Fruit fly (Drosophila melanogaster) S2 (cell line): Measurements from ENCODE around the gene CG46435.

Experiments used
- CG8478 ChIP-seq: fragments of >200 bp; optimal IDR thresholded peaks from 2 replicates; lab custom pipeline; 2018
- CTCF ChIP-seq, 2 experiments: fragments of >200 bp; optimal IDR thresholded peaks; 2 replicates each; lab custom pipeline; 2018

DNA sequence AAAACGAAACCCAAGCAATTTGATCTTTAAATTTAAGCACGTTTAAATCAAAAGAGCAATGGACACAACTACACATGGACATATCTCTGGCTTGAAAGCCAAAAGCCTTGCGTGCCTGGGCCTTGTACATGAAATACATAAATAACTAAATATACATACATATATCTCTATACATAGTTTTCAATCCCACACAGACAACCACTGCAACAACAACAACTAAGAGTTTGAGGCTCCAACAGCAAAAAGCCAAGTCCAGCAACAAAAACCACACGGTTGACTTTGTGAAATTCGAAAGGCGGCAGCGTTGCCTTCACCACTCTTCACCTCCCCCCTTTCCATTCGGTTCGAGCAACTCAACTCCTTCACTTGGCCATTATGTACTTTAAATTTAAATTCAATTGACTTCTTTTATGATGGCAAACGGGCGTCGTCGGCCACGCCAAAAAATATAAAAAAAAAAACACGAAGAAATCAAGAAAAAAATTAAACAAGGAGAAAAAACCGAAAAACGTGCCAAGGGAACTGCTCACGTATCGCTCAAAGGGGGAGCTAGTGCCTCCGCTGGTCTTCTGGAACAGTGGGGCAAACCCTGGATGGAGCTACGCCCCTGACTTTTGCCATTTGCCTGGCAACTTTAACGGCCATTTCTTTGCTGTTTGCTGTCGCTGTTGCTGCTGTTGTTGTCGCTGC lies 15.2 kb downstream of the CG46435 start:
- TF ChIP-seq CG8478 (no peak), CTCF (optimal IDR thresholded peaks at IDR 0.05; lab: Kevin White, UChicago) (no peak)
